Fruit fly (Drosophila melanogaster) whole organism, embryonic: ENCODE measurements around the gene CG10232.

Experiments
- Antp ChIP-seq: fragments of 200-800 bp; sonication (Bioruptor generic); optimal IDR thresholded peaks from 3 replicates; lab custom pipeline; 2016; ENCODE audit warnings: missing biosample characterization, missing genetic modification characterization
- Blimp-1 ChIP-seq: fragments of 200-800 bp; sonication (Bioruptor generic); optimal IDR thresholded peaks from 3 replicates; lab custom pipeline; 2018; ENCODE audit warnings: missing biosample characterization, missing genetic modification characterization, mild to moderate bottlenecking, moderate library complexity, missing genetic modification reagents
- CG1024 ChIP-seq: fragments of 200-800 bp; sonication (Bioruptor generic); IDR thresholded peaks from 2 replicates; pipeline ENCODE4 v1.3.6; 2022; ENCODE audit warnings: missing biosample characterization, missing genetic modification characterization
- CG11696 ChIP-seq: fragments of 200-800 bp; sonication (Bioruptor generic); IDR thresholded peaks from 2 replicates; pipeline ENCODE4 v1.3.6; 2022; ENCODE audit warnings: missing biosample characterization, missing genetic modification characterization
- CG17328 ChIP-seq: fragments of 200-800 bp; sonication (Bioruptor generic); IDR thresholded peaks from 2 replicates; pipeline ENCODE4 v1.3.6; 2022; ENCODE audit warnings: missing biosample characterization, missing genetic modification characterization
- CG17361 ChIP-seq: fragments of 200-800 bp; sonication (Bioruptor generic); IDR thresholded peaks from 3 replicates; pipeline ENCODE4 v1.3.6; 2022; ENCODE audit warnings: missing biosample characterization, missing genetic modification characterization
- CG31365 ChIP-seq: fragments of 200-800 bp; sonication (Bioruptor generic); optimal IDR thresholded peaks from 2 replicates; lab custom pipeline; 2018; ENCODE audit warnings: missing biosample characterization, mild to moderate bottlenecking, missing genetic modification characterization
- CG3838 ChIP-seq: fragments of 200-800 bp; sonication (Bioruptor generic); optimal IDR thresholded peaks from 3 replicates; lab custom pipeline; 2016; ENCODE audit warnings: missing biosample characterization, missing genetic modification characterization
- CG3847 ChIP-seq: fragments of 200-800 bp; sonication (Bioruptor generic); IDR thresholded peaks from 2 replicates; pipeline ENCODE4 v1.3.6; 2022; ENCODE audit warnings: missing biosample characterization, missing genetic modification characterization
- CG4617 ChIP-seq: fragments of 200-800 bp; sonication (Bioruptor generic); optimal IDR thresholded peaks from 3 replicates; lab custom pipeline; 2016; ENCODE audit warnings: missing biosample characterization, missing genetic modification characterization, borderline replicate concordance
- CG7357 ChIP-seq: fragments of 200-800 bp; sonication (Bioruptor generic); IDR thresholded peaks from 3 replicates; pipeline ENCODE4 v1.3.6; 2022; ENCODE audit warnings: missing biosample characterization, missing genetic modification characterization
- CG7372 ChIP-seq: fragments of 200-800 bp; sonication (Bioruptor generic); IDR thresholded peaks from 2 replicates; pipeline ENCODE4 v1.3.6; 2022; ENCODE audit warnings: missing biosample characterization, missing genetic modification characterization
- CG7987 ChIP-seq: fragments of 200-800 bp; sonication (Bioruptor generic); optimal IDR thresholded peaks from 2 replicates; lab custom pipeline; 2018; ENCODE audit warnings: missing biosample characterization, mild to moderate bottlenecking, missing genetic modification characterization, moderate library complexity
- D ChIP-seq, 2 experiments: fragments of 200-800 bp in 1 of 2; fragments of >200 bp in 1 of 2; sonication (Bioruptor generic) in 1 of 2; optimal IDR thresholded peaks; 2 replicates in 1 of 2; 3 replicates in 1 of 2; lab custom pipeline; 2017; ENCODE audit warnings: mild to moderate bottlenecking in 1 of 2, missing biosample characterization in 1 of 2, missing genetic modification characterization in 1 of 2, missing genetic modification reagents in 1 of 2
- Drgx ChIP-seq: fragments of 200-800 bp; sonication (Bioruptor generic); IDR thresholded peaks from 2 replicates; pipeline ENCODE4 v1.3.6; 2022; ENCODE audit warnings: missing biosample characterization, missing genetic modification characterization
- Eip74EF ChIP-seq, 2 experiments: fragments of 200-800 bp in 1 of 2; fragments of >200 bp in 1 of 2; sonication (Bioruptor generic) in 1 of 2; optimal IDR thresholded peaks; 2 replicates each; lab custom pipeline; 2017 to 2019; ENCODE audit warnings: missing biosample characterization in 2 of 2, missing genetic modification characterization in 2 of 2, mild to moderate bottlenecking in 1 of 2, moderate library complexity in 1 of 2
- Gsc ChIP-seq: fragments of 200-800 bp; sonication (Bioruptor generic); IDR thresholded peaks from 2 replicates; pipeline ENCODE4 v1.3.6; 2022; ENCODE audit warnings: missing biosample characterization, missing genetic modification characterization
- H2.0 ChIP-seq: fragments of 200-800 bp; sonication (Bioruptor generic); IDR thresholded peaks from 2 replicates; pipeline ENCODE4 v1.3.6; 2022; ENCODE audit warnings: missing biosample characterization, missing genetic modification characterization
- HmgD ChIP-seq: fragments of 200-800 bp; sonication (Bioruptor generic); optimal IDR thresholded peaks from 3 replicates; lab custom pipeline; 2016; ENCODE audit warnings: missing biosample characterization, missing genetic modification characterization
- Med ChIP-seq: fragments of 200-800 bp; sonication (Bioruptor generic); peaks from one replicate; lab custom pipeline; 2016; ENCODE audit warnings: missing biosample characterization, missing genetic modification characterization, mild to moderate bottlenecking, inconsistent platforms, moderate library complexity
- NK7.1 ChIP-seq: fragments of 200-800 bp; sonication (Bioruptor generic); optimal IDR thresholded peaks from 3 replicates; lab custom pipeline; 2016; ENCODE audit warnings: missing biosample characterization, missing genetic modification characterization
- Oli ChIP-seq: fragments of 200-800 bp; sonication (Bioruptor generic); optimal IDR thresholded peaks from 2 replicates; lab custom pipeline; 2018; ENCODE audit warnings: missing biosample characterization, mild to moderate bottlenecking, missing genetic modification characterization, moderate library complexity
- Pdp1 ChIP-seq, 2 experiments: fragments of 200-800 bp; sonication (Bioruptor generic); optimal IDR thresholded peaks; 3 replicates each; lab custom pipeline; 2016; ENCODE audit warnings: missing biosample characterization in 2 of 2, missing genetic modification characterization in 2 of 2, mild to moderate bottlenecking in 1 of 2, moderate library complexity in 1 of 2
- TFAM ChIP-seq: fragments of 200-800 bp; sonication (Bioruptor generic); optimal IDR thresholded peaks from 2 replicates; lab custom pipeline; 2017; ENCODE audit warnings: missing biosample characterization, missing genetic modification characterization, inconsistent platforms
- abd-A ChIP-seq: fragments of 200-800 bp; sonication (Bioruptor generic); optimal IDR thresholded peaks from 3 replicates; lab custom pipeline; 2019; ENCODE audit warnings: missing biosample characterization, mild to moderate bottlenecking, missing genetic modification characterization, moderate library complexity
- az2 ChIP-seq: fragments of 200-800 bp; sonication (Bioruptor generic); optimal IDR thresholded peaks from 3 replicates; lab custom pipeline; 2016; ENCODE audit warnings: missing biosample characterization, missing genetic modification characterization
- br ChIP-seq: fragments of >200 bp; optimal IDR thresholded peaks from 2 replicates; lab custom pipeline; 2017
- corto ChIP-seq: fragments of 200-800 bp; sonication (Bioruptor generic); optimal IDR thresholded peaks from 2 replicates; lab custom pipeline; 2016; ENCODE audit warnings: missing biosample characterization, mild to moderate bottlenecking, missing genetic modification characterization, moderate library complexity
- dati ChIP-seq: fragments of 200-800 bp; sonication (Bioruptor generic); IDR thresholded peaks from 2 replicates; pipeline ENCODE4 v1.3.6; 2022; ENCODE audit warnings: missing biosample characterization, missing genetic modification characterization
- dm ChIP-seq: fragments of 200-800 bp; sonication (Bioruptor generic); optimal IDR thresholded peaks from 3 replicates; lab custom pipeline; 2016; ENCODE audit warnings: missing biosample characterization, missing genetic modification characterization
- exex ChIP-seq: fragments of 200-800 bp; sonication (Bioruptor generic); optimal IDR thresholded peaks from 4 replicates; lab custom pipeline; 2018; ENCODE audit warnings: missing biosample characterization, mild to moderate bottlenecking, missing genetic modification characterization, moderate library complexity
- grn ChIP-seq: fragments of 200-800 bp; sonication (Bioruptor generic); optimal IDR thresholded peaks from 3 replicates; lab custom pipeline; 2017; ENCODE audit warnings: missing biosample characterization, missing genetic modification characterization
- gsb-n ChIP-seq: fragments of 200-800 bp; sonication (Bioruptor generic); optimal IDR thresholded peaks from 3 replicates; lab custom pipeline; 2018; ENCODE audit warnings: missing biosample characterization, mild to moderate bottlenecking, missing genetic modification characterization
- gt ChIP-seq: fragments of 200-800 bp; sonication (Bioruptor generic); IDR thresholded peaks from 2 replicates; pipeline ENCODE4 v1.3.6; 2022; ENCODE audit warnings: missing biosample characterization, missing genetic modification characterization
- lov ChIP-seq, 2 experiments: fragments of 200-800 bp in 1 of 2; fragments of >200 bp in 1 of 2; sonication (Bioruptor generic) in 1 of 2; IDR thresholded peaks in 1 of 2; optimal IDR thresholded peaks in 1 of 2; 2 replicates in 1 of 2; 3 replicates in 1 of 2; pipeline versions ENCODE4 v1.3.6 to Lab custom; 2017 to 2022; ENCODE audit warnings: missing biosample characterization in 1 of 2, missing genetic modification characterization in 1 of 2
- mld ChIP-seq: fragments of 200-800 bp; sonication (Bioruptor generic); IDR thresholded peaks from 3 replicates; pipeline ENCODE4 v1.3.6; 2022; ENCODE audit warnings: missing biosample characterization, missing genetic modification characterization; ENCODE audit not compliant: partially characterized antibody
- pfk ChIP-seq: fragments of 200-800 bp; sonication (Bioruptor generic); optimal IDR thresholded peaks from 2 replicates; lab custom pipeline; 2018; ENCODE audit warnings: missing biosample characterization, mild to moderate bottlenecking, missing genetic modification characterization, moderate library complexity
- pnt ChIP-seq: fragments of 200-800 bp; sonication (Bioruptor generic); optimal IDR thresholded peaks from 3 replicates; lab custom pipeline; 2016; ENCODE audit warnings: missing biosample characterization, missing genetic modification characterization
- psq ChIP-seq: fragments of 200-800 bp; sonication (Bioruptor generic); optimal IDR thresholded peaks from 2 replicates; lab custom pipeline; 2017; ENCODE audit warnings: missing biosample characterization, missing genetic modification characterization
- pzg ChIP-seq: fragments of 200-800 bp; sonication (Bioruptor generic); optimal IDR thresholded peaks from 3 replicates; lab custom pipeline; 2018; ENCODE audit warnings: missing biosample characterization, mild to moderate bottlenecking, missing genetic modification characterization, moderate library complexity
- rib ChIP-seq: fragments of 200-800 bp; sonication (Bioruptor generic); IDR thresholded peaks from 2 replicates; pipeline ENCODE4 v1.3.6; 2022; ENCODE audit warnings: missing biosample characterization, missing genetic modification characterization
- slbo ChIP-seq: fragments of 200-800 bp; sonication (Bioruptor generic); IDR thresholded peaks from 2 replicates; pipeline ENCODE4 v1.3.6; 2022; ENCODE audit warnings: missing biosample characterization, missing genetic modification characterization
- slou ChIP-seq: fragments of 200-800 bp; sonication (Bioruptor generic); optimal IDR thresholded peaks from 3 replicates; lab custom pipeline; 2016; ENCODE audit warnings: missing biosample characterization, missing genetic modification characterization
- sob ChIP-seq: fragments of 200-800 bp; sonication (Bioruptor generic); IDR thresholded peaks from 2 replicates; pipeline ENCODE4 v1.3.6; 2022; ENCODE audit warnings: missing biosample characterization, missing genetic modification characterization
- tgo ChIP-seq: fragments of 200-800 bp; sonication (Bioruptor generic); IDR thresholded peaks from 3 replicates; pipeline ENCODE4 v1.3.6; 2022; ENCODE audit warnings: missing biosample characterization, missing genetic modification characterization
- tio ChIP-seq: fragments of 200-800 bp; sonication (Bioruptor generic); optimal IDR thresholded peaks from 2 replicates; lab custom pipeline; 2017; ENCODE audit warnings: missing biosample characterization, missing genetic modification characterization, inconsistent platforms
- trem ChIP-seq: fragments of 200-800 bp; optimal IDR thresholded peaks from 3 replicates; lab custom pipeline; 2019; ENCODE audit warnings: missing biosample characterization, mild to moderate bottlenecking, missing genetic modification characterization, moderate library complexity
- vnd ChIP-seq: fragments of 200-800 bp; sonication (Bioruptor generic); IDR thresholded peaks from 3 replicates; pipeline ENCODE4 v1.3.6; 2022; ENCODE audit warnings: missing biosample characterization, missing genetic modification characterization; ENCODE audit not compliant: partially characterized antibody
- z ChIP-seq: fragments of 200-800 bp; sonication (Bioruptor generic); IDR thresholded peaks from 3 replicates; pipeline ENCODE4 v1.3.6; 2022; ENCODE audit warnings: missing biosample characterization, missing genetic modification characterization

The CG10232 gene

dm6 chr3R:23709508-23710208, 11.8 kb downstream of the CG10232 start, which contains the start of gene CG10301 (continued):
- TF ChIP-seq Eip74EF (GFP tag; optimal IDR thresholded peaks at IDR 0.05; lab: Kevin White, UChicago), result peak in 1 of 2 experiments; percentile 20
- no peak for TF ChIP-seq NK7.1 (GFP tag; lab: Kevin White, UChicago)
- TF ChIP-seq Gsc (GFP tag; lab: Robert Waterston, UW), result peak; percentile 25; the same call in 1 of the 2 replicates
- no peak for TF ChIP-seq CG7987 (GFP tag; lab: Kevin White, UChicago)
- peak; percentile 27; the same call in 1 of the 2 replicates for TF ChIP-seq slbo (GFP tag; lab: Robert Waterston, UW)
- TF ChIP-seq tgo, result peak; percentile 26; the same call in 1 of the 3 replicates
- TF ChIP-seq HmgD (GFP tag; lab: Kevin White, UChicago), result no peak
- TF ChIP-seq TFAM (GFP tag; lab: Kevin White, UChicago), result no peak
- 0 out of 2 replicates have a peak, but pooled peaks have one; percentile 31 for TF ChIP-seq gt (GFP tag; lab: Robert Waterston, UW)
- TF ChIP-seq D (optimal IDR thresholded peaks at IDR 0.05; lab: Kevin White, UChicago), result no peak
- TF ChIP-seq D (GFP tag; optimal IDR thresholded peaks at IDR 0.05; lab: Kevin White, UChicago), result peak; percentile 61
- TF ChIP-seq CG7357, result 0 out of 3 replicates have a peak, but pooled peaks have one; percentile 31
- peak; percentile 49 for TF ChIP-seq trem (tag; lab: Kevin White, UChicago)
- no peak for TF ChIP-seq dati (GFP tag; lab: Robert Waterston, UW)
- TF ChIP-seq CG3838 (GFP tag; lab: Kevin White, UChicago), result no peak
- TF ChIP-seq az2 (GFP tag; lab: Kevin White, UChicago), result peak; percentile 64
- no peak for TF ChIP-seq abd-A
- TF ChIP-seq pzg (GFP tag; lab: Kevin White, UChicago), result no peak
- TF ChIP-seq Oli (tag; lab: Kevin White, UChicago), result peak; percentile 65
- peak; percentile 63 for TF ChIP-seq CG17361
- no peak for TF ChIP-seq corto (GFP tag; lab: Kevin White, UChicago)
- TF ChIP-seq br (lab: Kevin White, UChicago), result no peak
- no peak for TF ChIP-seq pfk (GFP tag; lab: Kevin White, UChicago)
- TF ChIP-seq Blimp-1 (GFP tag; lab: Kevin White, UChicago), result peak; percentile 67
- peak; percentile 48 for TF ChIP-seq gsb-n
- TF ChIP-seq Drgx (GFP tag; lab: Robert Waterston, UW), result no peak
- no peak for TF ChIP-seq dm (GFP tag; lab: Kevin White, UChicago)
- no peak for TF ChIP-seq psq (GFP tag; lab: Kevin White, UChicago)
- TF ChIP-seq rib, result no peak
- no peak for TF ChIP-seq Antp (GFP tag; lab: Kevin White, UChicago)
- TF ChIP-seq CG31365 (tag; lab: Kevin White, UChicago), result no peak
- peak; percentile 26; the same call in 1 of the 2 replicates for TF ChIP-seq sob (GFP tag; lab: Robert Waterston, UW)
- no peak for TF ChIP-seq grn
- TF ChIP-seq pnt, result peak; percentile 38
- peak; percentile 16 for TF ChIP-seq CG4617 (GFP tag; lab: Kevin White, UChicago)
- no peak for TF ChIP-seq lov (optimal IDR thresholded peaks at IDR 0.05; lab: Kevin White, UChicago)
- peak; percentile 62; the same call in 1 of the 3 replicates for TF ChIP-seq lov (GFP tag; IDR thresholded peaks at IDR 0.05; lab: Robert Waterston, UW)
- no peak for TF ChIP-seq mld (GFP tag; lab: Robert Waterston, UW)
- peak; percentile 81 for TF ChIP-seq CG17328 (GFP tag; lab: Robert Waterston, UW)
- TF ChIP-seq CG3847, result no peak
- no peak for TF ChIP-seq z (GFP tag; lab: Robert Waterston, UW)
- TF ChIP-seq slou (GFP tag; lab: Kevin White, UChicago), result no peak
- no peak for TF ChIP-seq CG11696
- no peak for TF ChIP-seq vnd (GFP tag; lab: Robert Waterston, UW)
- peak; percentile 21 to 34 for TF ChIP-seq Pdp1 (GFP tag; optimal IDR thresholded peaks at IDR 0.05; lab: Kevin White, UChicago)
- TF ChIP-seq H2.0, result peak; percentile 56; the same call in 1 of the 2 replicates
- TF ChIP-seq CG7372 (GFP tag; lab: Robert Waterston, UW), result no peak
- peak; percentile 52 for TF ChIP-seq tio (GFP tag; lab: Kevin White, UChicago)
- TF ChIP-seq CG1024, result peak; percentile 46; the same call in 1 of the 2 replicates
- peak; percentile 77 for TF ChIP-seq Med (GFP tag; lab: Kevin White, UChicago)
- TF ChIP-seq exex, result no peak
